Worm (Caenorhabditis elegans) whole organism, L4 larva: ENCODE data around the gene F14D7.6.

ENCODE experiments used
- F37D6.2 ChIP-seq: sonication (generic microtip); optimal IDR thresholded peaks from 2 replicates; lab custom pipeline; 2016; ENCODE audit warnings: mild to moderate bottlenecking, missing genetic modification characterization, missing compliant biosample characterization
- R02D3.7 ChIP-seq: fragments of 150-350 bp; sonication (generic microtip); optimal IDR thresholded peaks from 3 replicates; lab custom pipeline; 2014; ENCODE audit warnings: missing biosample characterization, missing genetic modification characterization
- T20F7.1 ChIP-seq: fragments of 200-800 bp; sonication (Bioruptor generic); optimal IDR thresholded peaks from 2 replicates; lab custom pipeline; 2018; ENCODE audit warnings: mild to moderate bottlenecking, missing genetic modification characterization, missing compliant biosample characterization
- Y105C5A.15 ChIP-seq: fragments of 200-800 bp; sonication (Bioruptor generic); IDR thresholded peaks from 2 replicates; pipeline ENCODE4 v1.3.6; 2022; ENCODE audit warnings: missing genetic modification characterization, missing compliant biosample characterization
- Y75B8A.6 ChIP-seq: fragments of 200-800 bp; sonication (Bioruptor generic); IDR thresholded peaks from 2 replicates; pipeline ENCODE4 v1.3.6; 2022; ENCODE audit warnings: missing genetic modification reagents, missing genetic modification characterization, missing compliant biosample characterization
- aly-2 ChIP-seq: sonication (generic microtip); optimal IDR thresholded peaks from 2 replicates; lab custom pipeline; 2018; ENCODE audit warnings: missing biosample characterization, missing genetic modification characterization
- ama-1 ChIP-seq: fragments of 150-350 bp; optimal IDR thresholded peaks from 2 replicates; lab custom pipeline; 2014; ENCODE audit warnings: inconsistent platforms, mixed read lengths
- attf-4 ChIP-seq: sonication (generic microtip); optimal IDR thresholded peaks from 3 replicates; lab custom pipeline; 2017; ENCODE audit warnings: missing biosample characterization, missing genetic modification characterization
- ceh-28 ChIP-seq: fragments of 150-350 bp; optimal IDR thresholded peaks from 2 replicates; lab custom pipeline; 2014; ENCODE audit warnings: missing biosample characterization, missing genetic modification reagents, missing genetic modification characterization
- ceh-82 ChIP-seq: sonication (generic microtip); optimal IDR thresholded peaks from 2 replicates; lab custom pipeline; 2017; ENCODE audit warnings: missing biosample characterization, missing genetic modification characterization
- daf-12 ChIP-seq: fragments of 150-350 bp; optimal IDR thresholded peaks from 2 replicates; lab custom pipeline; 2014; ENCODE audit warnings: missing biosample characterization, missing genetic modification reagents, missing genetic modification characterization
- daf-16 ChIP-seq, 3 experiments: sonication (generic microtip); optimal IDR thresholded peaks; 2 replicates each; lab custom pipeline; 2016 to 2017; ENCODE audit warnings: missing genetic modification characterization in 3 of 3, missing genetic modification reagents in 3 of 3, mild to moderate bottlenecking in 2 of 3, missing compliant biosample characterization in 2 of 3, missing biosample characterization in 1 of 3, moderate library complexity in 1 of 3
- daf-19 ChIP-seq: fragments of 200-800 bp; sonication (Bioruptor generic); conservative IDR thresholded peaks from 2 replicates; pipeline ENCODE4 v1.3.6; 2022; ENCODE audit warnings: missing genetic modification characterization, missing compliant biosample characterization
- dmd-6 ChIP-seq: fragments of 200-800 bp; sonication (Bioruptor generic); IDR thresholded peaks from 2 replicates; pipeline ENCODE4 v1.3.6; 2022; ENCODE audit warnings: missing genetic modification reagents, missing genetic modification characterization, missing compliant biosample characterization
- dmd-8 ChIP-seq: fragments of 200-800 bp; sonication (Bioruptor generic); IDR thresholded peaks from 2 replicates; pipeline ENCODE4 v1.3.6; 2022; ENCODE audit warnings: missing genetic modification characterization, missing compliant biosample characterization
- dmd-9 ChIP-seq: fragments of 200-800 bp; sonication (Bioruptor generic); IDR thresholded peaks from 2 replicates; pipeline ENCODE4 v1.3.6; 2022; ENCODE audit warnings: missing genetic modification reagents, missing genetic modification characterization, missing compliant biosample characterization
- duxl-1 ChIP-seq: sonication (generic microtip); optimal IDR thresholded peaks from 2 replicates; lab custom pipeline; 2016; ENCODE audit warnings: mild to moderate bottlenecking, missing genetic modification characterization, moderate library complexity, missing compliant biosample characterization; ENCODE audit not compliant: poor library complexity
- dve-1 ChIP-seq: sonication (generic microtip); optimal IDR thresholded peaks from 2 replicates; lab custom pipeline; 2017; ENCODE audit warnings: antibody characterized with exemption, mild to moderate bottlenecking, missing genetic modification characterization, missing compliant biosample characterization; ENCODE audit not compliant: insufficient read depth
- egl-27 ChIP-seq: sonication (generic microtip); optimal IDR thresholded peaks from 3 replicates; lab custom pipeline; 2017; ENCODE audit warnings: missing biosample characterization, missing genetic modification reagents, missing genetic modification characterization
- egl-43 ChIP-seq: fragments of 200-800 bp; sonication (Bioruptor generic); IDR thresholded peaks from 2 replicates; pipeline ENCODE4 v1.3.6; 2022; ENCODE audit warnings: missing genetic modification reagents, missing genetic modification characterization, missing compliant biosample characterization
- gei-8 ChIP-seq: fragments of 200-800 bp; sonication (Bioruptor generic); optimal IDR thresholded peaks from 2 replicates; lab custom pipeline; 2018; ENCODE audit warnings: mild to moderate bottlenecking, missing genetic modification characterization, missing compliant biosample characterization
- hmg-1.1 ChIP-seq: fragments of 200-800 bp; sonication (Bioruptor generic); IDR thresholded peaks from 2 replicates; pipeline ENCODE4 v1.3.6; 2022; ENCODE audit warnings: missing genetic modification reagents, missing genetic modification characterization, missing compliant biosample characterization
- lim-7 ChIP-seq: fragments of 200-800 bp; sonication (Bioruptor generic); IDR thresholded peaks from 2 replicates; pipeline ENCODE4 v1.3.6; 2022; ENCODE audit warnings: missing genetic modification characterization, missing compliant biosample characterization
- lin-1 ChIP-seq: fragments of 200-800 bp; sonication (Bioruptor generic); IDR thresholded peaks from 2 replicates; pipeline ENCODE4 v1.3.6; 2022; ENCODE audit warnings: missing genetic modification reagents, missing genetic modification characterization, missing compliant biosample characterization
- lin-13 ChIP-seq: fragments of 150-350 bp; optimal IDR thresholded peaks from 2 replicates; lab custom pipeline; 2014; ENCODE audit warnings: missing biosample characterization, missing genetic modification reagents, missing genetic modification characterization
- lin-15B ChIP-seq: fragments of 150-350 bp; sonication (generic microtip); optimal IDR thresholded peaks from 3 replicates; lab custom pipeline; 2014; ENCODE audit warnings: missing biosample characterization, missing genetic modification characterization
- mdt-29 ChIP-seq: fragments of 200-800 bp; sonication (Bioruptor generic); IDR thresholded peaks from 2 replicates; pipeline ENCODE4 v1.3.6; 2022; ENCODE audit warnings: missing genetic modification reagents, missing genetic modification characterization, missing compliant biosample characterization
- mes-2 ChIP-seq: sonication (generic microtip); optimal IDR thresholded peaks from 2 replicates; lab custom pipeline; 2016; ENCODE audit warnings: missing genotype, mild to moderate bottlenecking, missing genetic modification characterization, missing compliant biosample characterization; ENCODE audit not compliant: poor library complexity, severe bottlenecking
- mxl-3 ChIP-seq: fragments of 200-800 bp; sonication (Bioruptor generic); optimal IDR thresholded peaks from 2 replicates; lab custom pipeline; 2018; ENCODE audit warnings: mild to moderate bottlenecking, missing genetic modification characterization, missing compliant biosample characterization
- nhr-102 ChIP-seq: sonication (generic microtip); optimal IDR thresholded peaks from 2 replicates; lab custom pipeline; 2016; ENCODE audit warnings: mild to moderate bottlenecking, missing genetic modification characterization, moderate library complexity, missing compliant biosample characterization
- nhr-237 ChIP-seq: sonication (generic microtip); optimal IDR thresholded peaks from 2 replicates; lab custom pipeline; 2017; ENCODE audit warnings: missing biosample characterization, missing genetic modification characterization
- nhr-28 ChIP-seq: fragments of 150-350 bp; optimal IDR thresholded peaks from 2 replicates; lab custom pipeline; 2014; ENCODE audit warnings: missing biosample characterization, missing genetic modification characterization
- nhr-76 ChIP-seq: fragments of 150-350 bp; optimal IDR thresholded peaks from 2 replicates; lab custom pipeline; 2014; ENCODE audit warnings: missing biosample characterization, missing genetic modification characterization
- pha-4 ChIP-seq, 2 experiments: fragments of 150-350 bp in 1 of 2; fragments of 200-800 bp in 1 of 2; sonication (Bioruptor generic) in 1 of 2; IDR thresholded peaks in 1 of 2; optimal IDR thresholded peaks in 1 of 2; 2 replicates each; pipeline versions ENCODE4 v1.3.6 to Lab custom; 2014 to 2022; ENCODE audit warnings: missing genetic modification characterization in 2 of 2, missing genetic modification reagents in 2 of 2, missing biosample characterization in 1 of 2, missing compliant biosample characterization in 1 of 2
- php-3 ChIP-seq: fragments of 200-800 bp; sonication (Bioruptor generic); IDR thresholded peaks from 2 replicates; pipeline ENCODE4 v1.3.6; 2022; ENCODE audit warnings: missing genetic modification reagents, missing genetic modification characterization, missing compliant biosample characterization
- pqm-1 ChIP-seq: sonication (generic microtip); optimal IDR thresholded peaks from 2 replicates; lab custom pipeline; 2017; ENCODE audit warnings: missing biosample characterization, missing genetic modification characterization
- sdz-12 ChIP-seq: fragments of 200-800 bp; sonication (Bioruptor generic); optimal IDR thresholded peaks from 2 replicates; lab custom pipeline; 2018; ENCODE audit warnings: mild to moderate bottlenecking, missing genetic modification characterization, missing compliant biosample characterization
- spr-1 ChIP-seq: sonication (generic microtip); optimal IDR thresholded peaks from 2 replicates; lab custom pipeline; 2016; ENCODE audit warnings: mild to moderate bottlenecking, missing genetic modification characterization, missing compliant biosample characterization
- tra-1 ChIP-seq: fragments of 200-800 bp; sonication (Bioruptor generic); IDR thresholded peaks from 2 replicates; pipeline ENCODE4 v1.3.6; 2022; ENCODE audit warnings: missing genetic modification reagents, missing genetic modification characterization, missing compliant biosample characterization
- unc-130 ChIP-seq: sonication (generic microtip); optimal IDR thresholded peaks from 2 replicates; lab custom pipeline; 2016; ENCODE audit warnings: missing genetic modification reagents, missing genetic modification characterization, missing compliant biosample characterization
- unc-39 ChIP-seq: sonication (generic microtip); optimal IDR thresholded peaks from 2 replicates; lab custom pipeline; 2017; ENCODE audit warnings: missing biosample characterization, missing genetic modification characterization
- zag-1 ChIP-seq: fragments of 150-350 bp; optimal IDR thresholded peaks from 2 replicates; lab custom pipeline; 2014; ENCODE audit warnings: missing biosample characterization, missing genetic modification characterization
- zfp-3 ChIP-seq: fragments of 200-800 bp; sonication (Bioruptor generic); conservative IDR thresholded peaks from 2 replicates; pipeline ENCODE4 v1.3.6; 2022; ENCODE audit warnings: missing genetic modification reagents, missing genetic modification characterization, missing compliant biosample characterization
- zip-2 ChIP-seq: fragments of 150-350 bp; optimal IDR thresholded peaks from 2 replicates; lab custom pipeline; 2014; ENCODE audit warnings: missing biosample characterization, missing genetic modification characterization
- ztf-7 ChIP-seq: fragments of 150-350 bp; optimal IDR thresholded peaks from 2 replicates; lab custom pipeline; 2014; ENCODE audit warnings: missing biosample characterization, missing genetic modification characterization

Gene F14D7.6

DNA sequence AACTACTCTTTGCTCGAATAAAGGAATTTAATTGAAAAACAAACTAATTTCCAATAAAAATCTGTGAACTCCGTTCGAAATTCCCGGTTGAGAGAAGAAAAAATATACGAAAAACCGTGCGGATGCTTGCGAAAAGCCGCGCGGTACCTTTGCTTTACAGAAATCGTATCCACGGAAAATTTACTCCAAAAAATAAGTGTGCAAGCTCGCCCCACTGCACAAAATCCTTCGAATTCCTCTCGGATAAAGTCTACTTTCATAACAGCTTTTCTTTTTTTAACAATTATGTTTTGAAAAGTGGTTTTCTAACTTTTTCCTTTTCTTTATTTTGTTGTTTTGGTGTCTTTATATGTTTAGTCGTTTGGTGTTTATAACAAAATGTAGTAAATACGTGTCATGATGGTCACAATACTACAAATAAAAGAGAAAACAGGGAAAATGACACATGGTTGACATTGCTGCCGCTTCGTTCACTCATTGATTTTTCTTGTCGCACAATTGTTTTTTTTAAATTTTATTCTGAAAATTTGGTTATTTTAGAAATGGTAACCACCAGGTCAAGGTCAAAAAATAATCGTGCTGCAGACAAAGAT is 46.1 kb downstream of the F14D7.6 start, which contains the start of gene cept-2 (continued):
- TF ChIP-seq unc-130 (GFP tag; lab: Kevin White, UChicago) (peak; percentile 80), lim-7 (no peak), ceh-28 (no peak), pha-4 (GFP tag; IDR thresholded peaks at IDR 0.05; lab: Robert Waterston, UW) (no peak; the same call in 1 of the 2 replicates), pha-4 (tag; optimal IDR thresholded peaks at IDR 0.05; lab: Kevin White, UChicago) (no peak), mes-2 (tag; lab: Kevin White, UChicago) (peak; percentile 99), R02D3.7 (tag; lab: Kevin White, UChicago) (no peak), attf-4 (tag; lab: Kevin White, UChicago) (no peak), egl-43 (GFP tag; lab: Robert Waterston, UW) (peak; percentile 62; the same call in 1 of the 2 replicates), dve-1 (tag; lab: Kevin White, UChicago) (peak; percentile 97), F37D6.2 (tag; lab: Kevin White, UChicago) (no peak), daf-19 (peak; percentile 71; the same call in 1 of the 2 replicates), lin-1 (no peak), egl-27 (tag; lab: Kevin White, UChicago) (no peak), daf-12 (tag; lab: Kevin White, UChicago) (no peak)

DNA sequence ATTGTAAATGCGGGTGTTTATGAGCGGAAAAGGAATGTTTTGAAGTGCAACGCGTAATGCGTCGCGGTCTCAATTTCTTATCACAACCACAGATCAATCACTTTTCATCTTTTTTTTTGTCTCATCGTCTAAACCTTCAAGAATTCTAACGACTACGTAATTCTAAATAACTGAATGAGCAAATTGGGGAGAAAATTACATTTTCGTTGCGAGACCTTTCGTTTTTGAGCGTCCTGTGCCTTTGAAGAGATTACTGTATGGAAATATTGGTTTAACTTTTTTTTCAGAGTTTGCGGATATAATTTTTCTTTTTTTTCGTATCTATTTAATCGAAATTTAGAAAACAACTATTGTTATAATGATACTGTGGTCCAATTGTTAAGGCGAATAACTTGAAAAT is 49.3 kb downstream of the F14D7.6 start:
- TF ChIP-seq nhr-28 (tag; lab: Kevin White, UChicago) (peak; percentile 24), zip-2 (no peak), lin-15B (tag; lab: Kevin White, UChicago) (no peak), daf-16 (GFP tag; optimal IDR thresholded peaks at IDR 0.05; lab: Kevin White, UChicago) (no peak), daf-16 (tag; optimal IDR thresholded peaks at IDR 0.05; lab: Kevin White, UChicago) (peak; percentile 40), mes-2 (tag; lab: Kevin White, UChicago) (peak; percentile 9), nhr-76 (tag; lab: Kevin White, UChicago) (no peak), lin-13 (GFP tag; lab: Kevin White, UChicago) (peak; percentile 26), nhr-102 (no peak), dve-1 (tag; lab: Kevin White, UChicago) (peak; percentile 6), sdz-12 (GFP tag; lab: Kevin White, UChicago) (no peak)

DNA sequence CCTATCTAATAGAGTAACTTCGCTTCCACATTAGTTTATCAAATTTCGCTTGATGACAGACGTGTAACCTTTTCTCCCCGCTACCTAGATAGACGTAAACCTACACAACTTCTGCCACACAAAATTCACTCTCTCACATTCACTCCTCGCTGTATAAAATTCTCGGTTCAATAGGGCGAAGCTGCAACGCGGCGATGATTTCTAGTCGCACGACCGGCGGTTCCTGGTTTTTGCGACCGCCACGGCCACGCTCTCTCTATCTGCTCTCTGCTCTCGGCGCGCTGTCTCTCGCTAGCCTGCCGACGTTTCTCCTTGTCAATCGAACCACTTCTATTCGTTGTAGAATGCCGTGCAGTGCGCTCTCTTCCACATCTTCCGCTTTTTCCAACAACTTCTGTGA is 49.7 kb downstream of the F14D7.6 start:
- TF ChIP-seq spr-1 (tag; lab: Kevin White, UChicago) (peak; percentile 42), zfp-3 (GFP tag; lab: Robert Waterston, UW) (no peak), mdt-29 (peak; percentile 59; the same call in 1 of the 2 replicates), aly-2 (tag; lab: Kevin White, UChicago) (peak; percentile 20), zip-2 (no peak), unc-39 (tag; lab: Kevin White, UChicago) (no peak), hmg-1.1 (GFP tag; lab: Robert Waterston, UW) (peak; percentile 91), Y105C5A.15 (GFP tag; lab: Robert Waterston, UW) (no peak), dmd-8 (GFP tag; lab: Robert Waterston, UW) (no peak), tra-1 (peak; percentile 80), pha-4 (GFP tag; IDR thresholded peaks at IDR 0.05; lab: Robert Waterston, UW) (peak; percentile 11; the same call in 1 of the 2 replicates), pha-4 (tag; optimal IDR thresholded peaks at IDR 0.05; lab: Kevin White, UChicago) (no peak), T20F7.1 (peak; percentile 75), zag-1 (tag; lab: Kevin White, UChicago) (no peak), pqm-1 (tag; lab: Kevin White, UChicago) (peak; percentile 81), gei-8 (no peak), nhr-237 (tag; lab: Kevin White, UChicago) (no peak), dmd-6 (peak; percentile 88), lin-1 (peak; percentile 72; the same call in 1 of the 2 replicates), daf-16 (GFP tag; optimal IDR thresholded peaks at IDR 0.05; lab: Kevin White, UChicago) (no peak), daf-16 (tag; optimal IDR thresholded peaks at IDR 0.05; lab: Kevin White, UChicago) (peak; percentile 60), duxl-1 (peak; percentile 23), ztf-7 (tag; lab: Kevin White, UChicago) (no peak), lin-15B (tag; lab: Kevin White, UChicago) (no peak), php-3 (GFP tag; lab: Robert Waterston, UW) (no peak), ceh-82 (tag; lab: Kevin White, UChicago) (no peak), dmd-9 (GFP tag; lab: Robert Waterston, UW) (peak; percentile 63; the same call in 1 of the 2 replicates), Y75B8A.6 (GFP tag; lab: Robert Waterston, UW) (no peak), ama-1 (lab: Kevin White, UChicago) (peak; percentile 18), mxl-3 (peak; percentile 96)
